Worm (Caenorhabditis elegans) whole organism, L3 larva: Measurements from ENCODE around the gene gfi-1.

Source experiments
- R02D3.7 ChIP-seq: fragments of 150-350 bp; optimal IDR thresholded peaks from 2 replicates; lab custom pipeline; 2014; ENCODE audit warnings: missing biosample characterization, missing genetic modification characterization
- aly-2 ChIP-seq: fragments of 150-350 bp; optimal IDR thresholded peaks from 2 replicates; lab custom pipeline; 2014; ENCODE audit warnings: missing biosample characterization, missing genetic modification characterization
- ama-1 ChIP-seq: fragments of 150-350 bp; optimal IDR thresholded peaks from 2 replicates; lab custom pipeline; 2018
- ceh-16 ChIP-seq: sonication (generic microtip); optimal IDR thresholded peaks from 2 replicates; lab custom pipeline; 2017; ENCODE audit warnings: missing biosample characterization, missing genetic modification characterization
- daf-12 ChIP-seq: fragments of 150-350 bp; optimal IDR thresholded peaks from 2 replicates; lab custom pipeline; 2014; ENCODE audit warnings: missing biosample characterization, missing genetic modification reagents, missing genetic modification characterization
- hmg-11 ChIP-seq: sonication (generic microtip); optimal IDR thresholded peaks from 2 replicates; lab custom pipeline; 2016; ENCODE audit warnings: missing genetic modification characterization, missing compliant biosample characterization
- lin-15B ChIP-seq: fragments of 150-350 bp; optimal IDR thresholded peaks from 2 replicates; lab custom pipeline; 2014; ENCODE audit warnings: missing biosample characterization, missing genetic modification characterization
- lin-39 ChIP-seq: fragments of 150-350 bp; optimal IDR thresholded peaks from 2 replicates; lab custom pipeline; 2018; ENCODE audit warnings: missing biosample characterization, missing genetic modification reagents, missing genetic modification characterization
- lsy-12 ChIP-seq: sonication (generic microtip); optimal IDR thresholded peaks from 2 replicates; lab custom pipeline; 2016; ENCODE audit warnings: mild to moderate bottlenecking, missing genetic modification characterization, missing compliant biosample characterization
- nhr-76 ChIP-seq: fragments of 150-350 bp; sonication (generic microtip); optimal IDR thresholded peaks from 5 replicates; lab custom pipeline; 2014; ENCODE audit warnings: missing biosample characterization, missing genetic modification characterization
- skn-1 ChIP-seq: fragments of 150-350 bp; optimal IDR thresholded peaks from 2 replicates; lab custom pipeline; 2014; ENCODE audit warnings: missing biosample characterization, missing genetic modification characterization
- unc-39 ChIP-seq: sonication (generic microtip); optimal IDR thresholded peaks from 4 replicates; lab custom pipeline; 2017; ENCODE audit warnings: missing biosample characterization, missing genetic modification characterization
- unc-62 ChIP-seq: fragments of 150-350 bp; sonication (generic microtip); optimal IDR thresholded peaks from 4 replicates; lab custom pipeline; 2014; ENCODE audit warnings: missing biosample characterization, missing genetic modification reagents, missing genetic modification characterization
- zag-1 ChIP-seq: fragments of 150-350 bp; optimal IDR thresholded peaks from 2 replicates; lab custom pipeline; 2014; ENCODE audit warnings: missing biosample characterization, missing genetic modification characterization

DNA sequence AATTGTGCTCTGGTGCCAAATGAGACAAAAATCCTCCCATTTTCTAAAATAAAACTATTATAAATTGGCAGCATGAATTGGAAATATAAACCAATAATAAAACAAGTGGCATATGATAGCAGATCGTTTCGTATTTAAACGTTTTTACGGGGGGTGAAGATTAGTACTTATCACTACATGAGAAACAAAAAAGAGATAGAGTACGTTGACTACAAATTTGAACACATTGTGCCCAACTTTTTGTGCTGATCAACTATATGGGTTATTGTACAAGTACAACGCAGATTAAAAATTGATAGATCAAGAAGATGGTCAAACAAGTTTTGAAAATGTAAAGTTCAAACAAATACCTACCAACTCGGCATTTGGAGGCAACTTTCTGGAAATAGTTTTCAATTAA is 31.2 kb downstream of the gfi-1 start:
- no peak for TF ChIP-seq nhr-76 (tag; lab: Kevin White, UChicago)
- no peak for TF ChIP-seq aly-2 (tag; lab: Kevin White, UChicago)
- TF ChIP-seq R02D3.7 (tag; lab: Kevin White, UChicago): no peak
- TF ChIP-seq ama-1 (lab: Kevin White, UChicago): no peak
- TF ChIP-seq lsy-12 (tag; lab: Kevin White, UChicago): no peak
- no peak for TF ChIP-seq zag-1
- no peak for TF ChIP-seq unc-39 (tag; lab: Kevin White, UChicago)
- TF ChIP-seq lin-15B (tag; lab: Kevin White, UChicago): no peak
- TF ChIP-seq skn-1: no peak
- no peak for TF ChIP-seq unc-62
- TF ChIP-seq lin-39: no peak
- no peak for TF ChIP-seq hmg-11 (tag; lab: Kevin White, UChicago)
- TF ChIP-seq daf-12: no peak
- TF ChIP-seq ceh-16 (tag; lab: Kevin White, UChicago): no peak
